Fruit fly (Drosophila melanogaster) whole organism, prepupa: ENCODE data around the gene CG42540.

Experiments
- Blimp-1 ChIP-seq: fragments of 200-800 bp; sonication (Bioruptor generic); optimal IDR thresholded peaks from 3 replicates; lab custom pipeline; 2017; ENCODE audit warnings: missing biosample characterization, missing genetic modification characterization, mild to moderate bottlenecking, moderate library complexity, missing genetic modification reagents
- CG10631 ChIP-seq: fragments of 200-800 bp; sonication (Bioruptor generic); optimal IDR thresholded peaks from 2 replicates; lab custom pipeline; 2016; ENCODE audit warnings: missing biosample characterization, missing genetic modification characterization
- CG11762 ChIP-seq: fragments of 200-800 bp; sonication (Bioruptor generic); optimal IDR thresholded peaks from 3 replicates; lab custom pipeline; 2016; ENCODE audit warnings: missing biosample characterization, missing genetic modification characterization; ENCODE audit not compliant: insufficient read depth
- CG1621 ChIP-seq: fragments of 200-800 bp; sonication (Bioruptor generic); optimal IDR thresholded peaks from 3 replicates; lab custom pipeline; 2018; ENCODE audit warnings: missing biosample characterization, mild to moderate bottlenecking, missing genetic modification characterization
- CG31627 ChIP-seq: fragments of 200-800 bp; sonication (Bioruptor generic); optimal IDR thresholded peaks from 3 replicates; lab custom pipeline; 2016; ENCODE audit warnings: missing biosample characterization, missing genetic modification characterization
- CG3919 ChIP-seq: fragments of 200-800 bp; sonication (Bioruptor generic); optimal IDR thresholded peaks from 3 replicates; lab custom pipeline; 2016; ENCODE audit warnings: missing biosample characterization, missing genetic modification characterization
- CG6854 ChIP-seq: fragments of 200-800 bp; sonication (Bioruptor generic); optimal IDR thresholded peaks from 2 replicates; lab custom pipeline; 2017; ENCODE audit warnings: missing biosample characterization, mild to moderate bottlenecking, missing genetic modification characterization
- CG7368 ChIP-seq: fragments of 200-800 bp; sonication (Bioruptor generic); optimal IDR thresholded peaks from 3 replicates; lab custom pipeline; 2016; ENCODE audit warnings: missing biosample characterization, missing genetic modification characterization
- Ets21C ChIP-seq: fragments of 200-800 bp; sonication (Bioruptor generic); optimal IDR thresholded peaks from 3 replicates; lab custom pipeline; 2016; ENCODE audit warnings: missing biosample characterization, missing genetic modification characterization
- Gug ChIP-seq: fragments of 200-800 bp; sonication (Bioruptor generic); IDR thresholded peaks from 2 replicates; pipeline ENCODE4 v1.3.6; 2022; ENCODE audit warnings: missing biosample characterization, missing genetic modification characterization
- OdsH ChIP-seq: fragments of 200-800 bp; sonication (Bioruptor generic); optimal IDR thresholded peaks from 3 replicates; lab custom pipeline; 2016; ENCODE audit warnings: missing biosample characterization, missing genetic modification characterization
- Sox15 ChIP-seq: fragments of 200-800 bp; sonication (Bioruptor generic); optimal IDR thresholded peaks from 3 replicates; lab custom pipeline; 2016; ENCODE audit warnings: missing biosample characterization, missing genetic modification characterization
- cyc ChIP-seq: fragments of 200-800 bp; sonication (Bioruptor generic); optimal IDR thresholded peaks from 3 replicates; lab custom pipeline; 2016; ENCODE audit warnings: missing biosample characterization, missing genetic modification characterization
- ss ChIP-seq, 2 experiments: fragments of 200-800 bp; sonication (Bioruptor generic); optimal IDR thresholded peaks; 2 replicates in 1 of 2; 3 replicates in 1 of 2; lab custom pipeline; 2017 to 2018; ENCODE audit warnings: mild to moderate bottlenecking in 2 of 2, missing biosample characterization in 2 of 2, missing genetic modification characterization in 2 of 2, moderate library complexity in 1 of 2
- vri ChIP-seq: fragments of 200-800 bp; sonication (Bioruptor generic); optimal IDR thresholded peaks from 3 replicates; lab custom pipeline; 2016; ENCODE audit warnings: missing biosample characterization, mild to moderate bottlenecking, missing genetic modification characterization

The CG42540 gene

dm6 chr3L:4627012-4627411 is 71.1 kb downstream of the CG42540 start (continued):
- no peak for TF ChIP-seq cyc
- TF ChIP-seq Ets21C (GFP tag; lab: Kevin White, UChicago): no peak
- no peak for TF ChIP-seq Sox15 (GFP tag; lab: Kevin White, UChicago)
- TF ChIP-seq vri (GFP tag; lab: Kevin White, UChicago): no peak
- no peak for TF ChIP-seq CG11762 (GFP tag; lab: Kevin White, UChicago)
- TF ChIP-seq, all 60 proteins: peak for 7

- TF ChIP-seq Blimp-1 (GFP tag; lab: Kevin White, UChicago) (no peak), ss (GFP tag; optimal IDR thresholded peaks at IDR 0.05; lab: Kevin White, UChicago) (no peak), CG7368 (GFP tag; lab: Kevin White, UChicago) (no peak), CG10631 (GFP tag; lab: Kevin White, UChicago) (no peak), CG1621 (no peak), Gug (no peak), OdsH (GFP tag; lab: Kevin White, UChicago) (no peak), CG31627 (GFP tag; lab: Kevin White, UChicago) (no peak), CG3919 (GFP tag; lab: Kevin White, UChicago) (no peak), vri (GFP tag; lab: Kevin White, UChicago) (no peak), CG6854 (GFP tag; lab: Kevin White, UChicago) (no peak)
These were observed 78.8 kb downstream of the CG42540 start, which contains the start of gene CG13716 for dm6 chr3L:4634689-4635088. CG13716 (minus strand) TSS chr3L:4634789.
